Worm (Caenorhabditis elegans) whole organism, late embryonic: ENCODE results near the gene fbxb-7.

ENCODE experiments used
- dmd-4 ChIP-seq: sonication (generic microtip); optimal IDR thresholded peaks from 2 replicates; lab custom pipeline; 2016; ENCODE audit warnings: borderline replicate concordance, missing genetic modification characterization, missing compliant biosample characterization
- lin-11 ChIP-seq: fragments of 200-800 bp; sonication (Bioruptor generic); optimal IDR thresholded peaks from 2 replicates; lab custom pipeline; 2018; ENCODE audit warnings: mild to moderate bottlenecking, missing genetic modification characterization, missing compliant biosample characterization
- sox-2 ChIP-seq: fragments of 200-800 bp; sonication (Bioruptor generic); IDR thresholded peaks from 2 replicates; pipeline ENCODE4 v1.3.6; 2022; ENCODE audit warnings: missing genetic modification reagents, missing genetic modification characterization, missing compliant biosample characterization
- unc-3 ChIP-seq, 2 experiments: fragments of 200-800 bp in 1 of 2; sonication (Bioruptor generic) in 1 of 2; sonication (generic microtip) in 1 of 2; conservative IDR thresholded peaks in 1 of 2; optimal IDR thresholded peaks in 1 of 2; 2 replicates each; pipeline versions ENCODE4 v1.3.6 to Lab custom; 2016 to 2022; ENCODE audit warnings: missing compliant biosample characterization in 2 of 2, missing genetic modification characterization in 2 of 2, missing genetic modification reagents in 1 of 2
- unc-42 ChIP-seq: sonication (generic microtip); optimal IDR thresholded peaks from 2 replicates; lab custom pipeline; 2016; ENCODE audit warnings: missing genotype, missing genetic modification characterization, missing compliant biosample characterization
- unc-86 ChIP-seq: sonication (generic microtip); optimal IDR thresholded peaks from 2 replicates; lab custom pipeline; 2016; ENCODE audit warnings: missing genetic modification characterization, missing compliant biosample characterization

DNA sequence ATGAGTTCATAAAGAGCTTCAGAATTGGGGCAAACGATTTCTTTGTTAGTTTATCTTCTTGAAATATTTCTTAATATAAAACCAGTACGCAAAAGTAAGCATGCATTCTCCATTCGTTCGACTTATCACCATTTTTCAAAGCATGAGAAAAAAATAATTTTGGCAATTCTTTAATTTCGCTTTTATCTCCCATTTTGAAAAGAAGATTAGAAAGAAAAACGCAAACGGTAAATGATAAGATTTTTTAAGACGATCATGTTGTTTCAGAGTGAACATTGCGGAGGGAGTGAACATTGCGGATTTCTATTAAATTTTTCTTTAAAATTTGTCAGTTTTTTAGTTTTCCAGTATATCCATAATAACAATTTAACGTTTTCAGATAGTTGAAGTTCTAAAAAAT lies 37.9 kb upstream of the fbxb-7 start:
- TF ChIP-seq unc-86 (tag; lab: Kevin White, UChicago) (no peak), unc-42 (tag; lab: Kevin White, UChicago) (no peak), sox-2 (GFP tag; lab: Robert Waterston, UW) (no peak), unc-3 (GFP tag; conservative IDR thresholded peaks at IDR 0.05; lab: Robert Waterston, UW) (no peak), unc-3 (tag; optimal IDR thresholded peaks at IDR 0.05; lab: Kevin White, UChicago) (no peak), lin-11 (no peak), dmd-4 (no peak)
